Worm (Caenorhabditis elegans): ENCODE data around the gene haao-1.

DNA sequence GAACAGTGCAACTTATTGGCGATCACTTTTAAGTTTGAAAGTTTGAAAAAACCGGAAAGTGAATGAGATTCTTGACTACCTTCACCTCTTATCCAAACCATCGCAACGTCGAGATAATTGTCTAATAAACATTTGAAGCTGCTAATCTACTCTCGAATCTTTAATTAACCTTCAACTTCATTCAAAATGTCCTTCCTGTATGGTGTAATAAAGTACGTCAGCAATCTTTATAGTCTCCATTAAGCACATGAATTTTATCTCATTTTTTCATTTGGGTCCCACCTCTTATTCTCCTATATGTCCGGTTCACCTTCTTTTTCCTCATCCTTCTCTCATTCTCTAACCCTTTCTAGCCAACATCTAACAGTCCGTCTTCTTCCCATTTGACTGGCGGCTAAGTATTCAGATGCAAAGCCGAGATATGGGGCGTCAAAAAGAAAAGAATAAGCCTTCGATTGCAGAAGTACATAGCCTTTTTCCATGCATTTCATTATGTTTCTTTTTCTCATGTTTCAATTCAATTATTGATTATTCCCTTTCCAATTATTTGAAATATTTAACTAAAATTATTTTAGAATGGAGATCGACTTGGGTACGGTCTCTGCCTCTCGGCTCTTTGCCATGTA is 3.8 kb upstream of the haao-1 start, which contains the start of gene swt-5:
- TF ChIP-seq snpc-4 (tag; optimal IDR thresholded peaks at IDR 0.05): no peak
- no peak for TF ChIP-seq zag-1 (tag; optimal IDR thresholded peaks at IDR 0.05)
- no peak for TF ChIP-seq ces-1 (GFP tag; optimal IDR thresholded peaks at IDR 0.05)
- no peak for TF ChIP-seq nhr-76 (tag; optimal IDR thresholded peaks at IDR 0.05)
- no peak for TF ChIP-seq C34B4.2 (tag; optimal IDR thresholded peaks at IDR 0.05)
- no peak for TF ChIP-seq ztf-11 (tag; optimal IDR thresholded peaks at IDR 0.05)
- TF ChIP-seq ceh-82 (tag; optimal IDR thresholded peaks at IDR 0.05): no peak
- TF ChIP-seq mab-9 (GFP tag; IDR thresholded peaks at IDR 0.05): no peak
- no peak for TF ChIP-seq egl-13 (tag; optimal IDR thresholded peaks at IDR 0.05)
- TF ChIP-seq ets-5 (GFP tag; IDR thresholded peaks at IDR 0.05): no peak
- no peak for TF ChIP-seq isw-1 (GFP tag; IDR thresholded peaks at IDR 0.05)

Measured in whole organism, L1 larva.